Worm (Caenorhabditis elegans): ENCODE results near the gene F39B3.7.

ce11 chrX:17537568-17537967 is 29.7 kb downstream of the F39B3.7 start:
- TF ChIP-seq lin-13 (GFP tag; optimal IDR thresholded peaks at IDR 0.05) = no peak
- TF ChIP-seq crh-2 (tag; optimal IDR thresholded peaks at IDR 0.05) = no peak
